Worm (Caenorhabditis elegans): ENCODE data around the gene npr-21.

The npr-21 gene

DNA sequence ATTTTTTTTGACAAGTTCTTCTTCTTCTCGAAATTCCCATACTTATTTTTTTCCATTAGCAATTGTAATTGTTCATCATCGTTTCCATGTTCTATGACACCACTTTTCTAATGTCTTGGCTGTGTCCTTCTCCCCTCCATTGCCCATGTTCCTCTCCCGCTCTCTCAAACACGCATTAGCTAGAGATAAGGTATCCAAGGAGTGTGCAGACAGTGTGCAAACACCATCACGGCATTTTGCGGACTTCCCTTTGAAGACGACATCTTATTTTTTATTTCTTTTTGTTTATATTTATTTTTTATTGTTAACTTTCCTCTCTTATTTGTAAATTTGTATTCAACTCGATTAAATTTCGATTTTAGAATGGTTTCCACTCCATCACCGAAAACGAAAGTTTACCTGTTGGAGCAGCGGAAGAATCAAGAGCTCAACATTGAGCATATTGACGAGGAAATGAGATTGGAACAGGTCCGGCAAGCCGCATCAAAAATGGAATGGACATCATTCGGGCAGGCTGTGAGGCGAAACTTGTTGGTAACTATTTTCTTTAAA, 6.5 kb downstream of the npr-21 start, which contains the start of gene mdt-1.2 (continued):
- TF ChIP-seq lin-15B (tag; optimal IDR thresholded peaks at IDR 0.05) (peak; percentile 41), ceh-16 (tag; optimal IDR thresholded peaks at IDR 0.05) (no peak), egl-27 (tag; optimal IDR thresholded peaks at IDR 0.05) (peak; percentile 17), ceh-28 (tag; optimal IDR thresholded peaks at IDR 0.05) (peak; percentile 6), zag-1 (tag; optimal IDR thresholded peaks at IDR 0.05) (no peak), mdl-1 (tag; optimal IDR thresholded peaks at IDR 0.05) (no peak), ztf-11 (tag; optimal IDR thresholded peaks at IDR 0.05) (no peak), eor-1 (tag; optimal IDR thresholded peaks at IDR 0.05) (no peak), egl-5 (tag; optimal IDR thresholded peaks at IDR 0.05) (peak; percentile 69)

DNA sequence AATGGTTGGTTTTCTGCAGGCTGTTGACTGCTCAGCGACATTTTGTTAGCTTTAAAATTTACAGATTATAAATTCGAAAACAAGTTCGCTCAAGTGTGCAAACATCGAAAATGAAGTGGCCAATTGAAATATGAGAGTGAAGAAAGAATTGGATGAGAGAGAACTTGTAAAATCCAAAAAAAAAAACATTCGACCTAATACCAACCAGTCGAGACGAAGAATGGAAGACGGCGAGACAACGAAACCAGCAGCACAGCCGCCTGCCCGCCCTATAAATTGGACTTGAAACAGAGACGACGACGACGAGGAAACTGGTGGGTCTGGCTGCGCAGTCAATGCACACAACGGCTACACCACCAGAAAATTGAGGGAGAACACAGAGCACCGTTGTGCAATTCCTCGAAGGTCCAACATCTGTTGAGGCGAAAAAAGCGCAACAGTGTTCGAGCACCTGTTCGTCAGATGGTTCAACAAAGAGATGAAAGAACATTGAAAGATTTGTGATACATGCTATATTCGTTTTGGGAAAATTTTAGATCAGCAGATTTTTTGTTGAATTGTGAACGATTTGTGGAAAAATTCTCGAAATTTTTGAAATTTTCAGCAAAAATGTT, 7.8 kb downstream of the npr-21 start, which contains the start of gene T23C6.4:
TSS of gene T23C6.4 (minus strand) at position 51 of the 614 bp plus-strand sequence.
- TF ChIP-seq nfya-1 (tag; optimal IDR thresholded peaks at IDR 0.05; ENCODE audit: insufficient read depth): peak; percentile 4
- TF ChIP-seq nhr-12 (tag; optimal IDR thresholded peaks at IDR 0.05): no peak
- TF ChIP-seq lin-39 (tag; optimal IDR thresholded peaks at IDR 0.05): peak; percentile 31
- TF ChIP-seq nhr-67 (tag; optimal IDR thresholded peaks at IDR 0.05): no peak
- no peak for TF ChIP-seq snpc-4 (tag; optimal IDR thresholded peaks at IDR 0.05)
- no peak for TF ChIP-seq fkh-2 (tag; optimal IDR thresholded peaks at IDR 0.05)

ce11 chrX:17146545-17146944, 11.2 kb downstream of the npr-21 start:
- TF ChIP-seq daf-12 (tag; optimal IDR thresholded peaks at IDR 0.05) (no peak), ceh-82 (tag; optimal IDR thresholded peaks at IDR 0.05) (no peak), pha-4 (tag; optimal IDR thresholded peaks at IDR 0.05) (peak; percentile 6), pqm-1 (tag; optimal IDR thresholded peaks at IDR 0.05) (peak; percentile 55), nhr-11 (tag; optimal IDR thresholded peaks at IDR 0.05) (no peak), elt-2 (tag; optimal IDR thresholded peaks at IDR 0.05) (peak; percentile 68), unc-62 (GFP tag; optimal IDR thresholded peaks at IDR 0.05) (no peak), jun-1 (tag; optimal IDR thresholded peaks at IDR 0.05) (peak; percentile 14), fos-1 (tag; optimal IDR thresholded peaks at IDR 0.05) (no peak)

DNA sequence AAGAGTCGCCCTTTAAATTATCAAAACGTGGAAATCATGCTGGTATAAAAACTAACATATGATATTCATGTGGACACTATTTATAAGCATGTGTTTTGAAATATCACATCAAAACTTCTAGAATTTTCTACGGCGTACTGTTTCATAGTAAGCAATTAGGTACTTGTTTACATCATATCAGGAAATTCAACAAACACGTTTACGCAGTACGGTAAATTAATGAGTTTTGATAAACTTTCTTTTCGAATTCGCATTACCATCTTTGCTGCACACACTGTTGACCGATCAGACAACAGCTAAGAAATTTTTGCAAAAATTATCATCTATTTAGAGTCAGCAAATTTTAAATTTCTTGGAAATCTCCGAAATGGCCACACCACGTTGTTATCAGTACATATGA, 17.3 kb downstream of the npr-21 start:
- TF ChIP-seq ztf-4 (tag; optimal IDR thresholded peaks at IDR 0.05) (no peak), pqm-1 (tag; optimal IDR thresholded peaks at IDR 0.05) (peak; percentile 32), nhr-12 (tag; optimal IDR thresholded peaks at IDR 0.05) (no peak), pha-4 (tag; optimal IDR thresholded peaks at IDR 0.05) (peak; percentile 39), elt-2 (tag; optimal IDR thresholded peaks at IDR 0.05) (peak; percentile 58), lin-39 (tag; optimal IDR thresholded peaks at IDR 0.05) (no peak)

ce11 chrX:17139204-17139780, 18.5 kb downstream of the npr-21 start:
- TF ChIP-seq fkh-2 (tag; optimal IDR thresholded peaks at IDR 0.05) (no peak), jun-1 (tag; optimal IDR thresholded peaks at IDR 0.05) (peak; percentile 30), pha-4 (tag; optimal IDR thresholded peaks at IDR 0.05) (peak; percentile 20), pqm-1 (tag; optimal IDR thresholded peaks at IDR 0.05) (peak; percentile 22), elt-2 (tag; optimal IDR thresholded peaks at IDR 0.05) (peak; percentile 92), egl-5 (tag; optimal IDR thresholded peaks at IDR 0.05) (no peak)

DNA sequence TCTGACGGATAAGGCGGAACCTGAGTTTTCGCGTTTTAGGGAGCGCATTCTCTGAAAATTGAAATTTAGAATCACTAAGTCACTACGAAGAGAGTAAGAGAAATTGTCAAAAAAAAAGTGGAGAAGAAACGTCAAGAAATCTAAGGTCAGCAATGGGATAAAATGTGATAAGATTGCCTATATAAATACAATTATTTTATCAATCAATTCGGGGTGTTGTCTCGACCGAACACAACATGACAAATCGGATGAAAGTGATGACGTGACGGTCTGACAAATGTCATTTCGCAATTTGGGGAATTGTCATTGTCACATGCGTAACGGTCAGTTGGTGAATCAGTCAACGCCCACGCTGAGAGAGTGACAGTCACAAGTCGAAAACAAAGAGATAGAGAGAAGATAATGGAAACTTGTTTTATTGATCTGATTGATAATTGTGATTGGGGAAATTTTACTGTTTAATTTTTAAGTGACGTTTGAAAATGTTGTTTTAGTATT, 19.7 kb downstream of the npr-21 start, which contains the start of gene cnp-3:
TSS of gene cnp-3 (minus strand) at position 51 of the 498 bp plus-strand sequence.
- TF ChIP-seq fkh-2 (tag; optimal IDR thresholded peaks at IDR 0.05) (no peak), nhr-76 (tag; optimal IDR thresholded peaks at IDR 0.05) (no peak), egl-27 (tag; optimal IDR thresholded peaks at IDR 0.05) (no peak), mml-1 (tag; optimal IDR thresholded peaks at IDR 0.05) (no peak), snpc-4 (tag; optimal IDR thresholded peaks at IDR 0.05) (no peak), nhr-25 (tag; optimal IDR thresholded peaks at IDR 0.05) (peak; percentile 77), tbx-2 (tag; optimal IDR thresholded peaks at IDR 0.05) (peak; percentile 4), nhr-11 (tag; optimal IDR thresholded peaks at IDR 0.05) (no peak), nhr-237 (tag; optimal IDR thresholded peaks at IDR 0.05) (no peak), elt-2 (tag; optimal IDR thresholded peaks at IDR 0.05) (peak; percentile 24), lin-39 (tag; optimal IDR thresholded peaks at IDR 0.05) (no peak), fos-1 (tag; optimal IDR thresholded peaks at IDR 0.05) (peak; percentile 63), nhr-77 (tag; optimal IDR thresholded peaks at IDR 0.05) (no peak), elt-3 (tag; optimal IDR thresholded peaks at IDR 0.05) (peak in 2 of 3 experiments; percentile 21 to 63), elt-1 (tag; optimal IDR thresholded peaks at IDR 0.05) (no peak), pqm-1 (tag; optimal IDR thresholded peaks at IDR 0.05) (peak; percentile 56), zag-1 (tag; optimal IDR thresholded peaks at IDR 0.05) (no peak), unc-39 (tag; optimal IDR thresholded peaks at IDR 0.05) (no peak), nhr-28 (tag; optimal IDR thresholded peaks at IDR 0.05) (no peak), ztf-4 (tag; optimal IDR thresholded peaks at IDR 0.05) (no peak), nfya-1 (tag; optimal IDR thresholded peaks at IDR 0.05; ENCODE audit: insufficient read depth) (peak; percentile 16), sea-2 (GFP tag; optimal IDR thresholded peaks at IDR 0.05) (no peak), skn-1 (tag; optimal IDR thresholded peaks at IDR 0.05) (peak; percentile 75), lsy-12 (tag; optimal IDR thresholded peaks at IDR 0.05) (no peak), R02D3.7 (tag; optimal IDR thresholded peaks at IDR 0.05) (no peak)

Measured in whole organism, L3 larva.